Fruit fly (Drosophila melanogaster) whole organism, embryonic: ENCODE results near the gene Unc-115a.

Experiments
- Abd-B ChIP-seq: fragments of 200-800 bp; sonication (Bioruptor generic); optimal IDR thresholded peaks from 2 replicates; lab custom pipeline; 2018; ENCODE audit warnings: missing biosample characterization, mild to moderate bottlenecking, missing genetic modification characterization, moderate library complexity
- Asciz ChIP-seq: fragments of 200-800 bp; sonication (Bioruptor generic); optimal IDR thresholded peaks from 2 replicates; lab custom pipeline; 2017; ENCODE audit warnings: missing biosample characterization, mild to moderate bottlenecking, missing genetic modification characterization, missing genetic modification reagents
- Awh ChIP-seq: fragments of 200-800 bp; sonication (Bioruptor generic); IDR thresholded peaks from 2 replicates; pipeline ENCODE4, ENCODE4 v1.3.6; 2022; ENCODE audit warnings: missing biosample characterization, missing genetic modification characterization
- Bgb ChIP-seq: fragments of 200-800 bp; sonication (Bioruptor generic); IDR thresholded peaks from 2 replicates; pipeline ENCODE4 v1.3.6; 2022; ENCODE audit warnings: missing biosample characterization, missing genetic modification characterization; ENCODE audit not compliant: partially characterized antibody
- CG10147 ChIP-seq: fragments of 200-800 bp; sonication (Bioruptor generic); optimal IDR thresholded peaks from 2 replicates; lab custom pipeline; 2019; ENCODE audit warnings: missing biosample characterization, mild to moderate bottlenecking, missing genetic modification characterization, moderate library complexity
- CG10565 ChIP-seq: fragments of 200-800 bp; sonication (Bioruptor generic); optimal IDR thresholded peaks from 3 replicates; lab custom pipeline; 2016; ENCODE audit warnings: missing biosample characterization, mild to moderate bottlenecking, missing genetic modification characterization
- CG11085 ChIP-seq: fragments of 200-800 bp; sonication (Bioruptor generic); IDR thresholded peaks from 2 replicates; pipeline ENCODE4 v1.3.6; 2022; ENCODE audit warnings: missing biosample characterization, missing genetic modification characterization
- CG12104 ChIP-seq: fragments of 200-800 bp; sonication (Bioruptor generic); optimal IDR thresholded peaks from 3 replicates; lab custom pipeline; 2016; ENCODE audit warnings: missing biosample characterization, missing genetic modification characterization
- CG14441 ChIP-seq: fragments of 200-800 bp; sonication (Bioruptor generic); IDR thresholded peaks from 2 replicates; pipeline ENCODE4 v1.3.6; 2022; ENCODE audit warnings: missing biosample characterization, missing genetic modification characterization
- CG14710 ChIP-seq: fragments of 200-800 bp; sonication (Bioruptor generic); optimal IDR thresholded peaks from 3 replicates; lab custom pipeline; 2019; ENCODE audit warnings: missing biosample characterization, mild to moderate bottlenecking, missing genetic modification characterization, moderate library complexity
- CG14965 ChIP-seq: fragments of 200-800 bp; sonication (Bioruptor generic); optimal IDR thresholded peaks from 2 replicates; lab custom pipeline; 2016; ENCODE audit warnings: missing biosample characterization, missing genetic modification characterization, borderline replicate concordance
- CG15514 ChIP-seq: fragments of 200-800 bp; sonication (Bioruptor generic); optimal IDR thresholded peaks from 3 replicates; lab custom pipeline; 2017; ENCODE audit warnings: missing biosample characterization, missing genetic modification characterization, mild to moderate bottlenecking, moderate library complexity, missing genetic modification reagents
- CG17328 ChIP-seq: fragments of 200-800 bp; sonication (Bioruptor generic); IDR thresholded peaks from 2 replicates; pipeline ENCODE4 v1.3.6; 2022; ENCODE audit warnings: missing biosample characterization, missing genetic modification characterization
- CG33557 ChIP-seq: fragments of 200-800 bp; sonication (Bioruptor generic); optimal IDR thresholded peaks from 2 replicates; lab custom pipeline; 2019; ENCODE audit warnings: missing biosample characterization, mild to moderate bottlenecking, missing genetic modification characterization, moderate library complexity
- CG3726 ChIP-seq: fragments of 200-800 bp; sonication (Bioruptor generic); IDR thresholded peaks from 3 replicates; pipeline ENCODE4, ENCODE4 v1.3.6; 2022; ENCODE audit warnings: missing biosample characterization, missing genetic modification characterization
- CG3847 ChIP-seq: fragments of 200-800 bp; sonication (Bioruptor generic); IDR thresholded peaks from 2 replicates; pipeline ENCODE4 v1.3.6; 2022; ENCODE audit warnings: missing biosample characterization, missing genetic modification characterization
- CG4617 ChIP-seq: fragments of 200-800 bp; sonication (Bioruptor generic); optimal IDR thresholded peaks from 3 replicates; lab custom pipeline; 2016; ENCODE audit warnings: missing biosample characterization, missing genetic modification characterization, borderline replicate concordance
- CG9932 ChIP-seq: fragments of 200-800 bp; sonication (Bioruptor generic); IDR thresholded peaks from 2 replicates; pipeline ENCODE4 v1.3.6; 2022; ENCODE audit warnings: missing biosample characterization, missing genetic modification characterization
- CkIIα-i1 ChIP-seq: fragments of 200-800 bp; sonication (Bioruptor generic); IDR thresholded peaks from 2 replicates; pipeline ENCODE4 v1.3.6; 2022; ENCODE audit warnings: missing biosample characterization, missing genetic modification characterization
- Deaf1 ChIP-seq: fragments of 200-800 bp; optimal IDR thresholded peaks from 3 replicates; lab custom pipeline; 2019; ENCODE audit warnings: missing biosample characterization, mild to moderate bottlenecking, missing genetic modification characterization, moderate library complexity
- Drgx ChIP-seq: fragments of 200-800 bp; sonication (Bioruptor generic); IDR thresholded peaks from 2 replicates; pipeline ENCODE4 v1.3.6; 2022; ENCODE audit warnings: missing biosample characterization, missing genetic modification characterization
- H2.0 ChIP-seq: fragments of 200-800 bp; sonication (Bioruptor generic); IDR thresholded peaks from 2 replicates; pipeline ENCODE4 v1.3.6; 2022; ENCODE audit warnings: missing biosample characterization, missing genetic modification characterization
- HmgZ ChIP-seq: fragments of 200-800 bp; sonication (Bioruptor generic); optimal IDR thresholded peaks from 2 replicates; lab custom pipeline; 2018; ENCODE audit warnings: missing biosample characterization, mild to moderate bottlenecking, missing genetic modification characterization
- Hmx ChIP-seq: fragments of 200-800 bp; sonication (Bioruptor generic); optimal IDR thresholded peaks from 2 replicates; lab custom pipeline; 2016; ENCODE audit warnings: missing biosample characterization, missing genetic modification characterization
- Hr78 ChIP-seq, 2 experiments: fragments of 200-800 bp in 1 of 2; fragments of >200 bp in 1 of 2; sonication (Bioruptor generic) in 1 of 2; optimal IDR thresholded peaks; 2 replicates each; lab custom pipeline; 2017 to 2019; ENCODE audit warnings: missing biosample characterization in 2 of 2, missing genetic modification characterization in 2 of 2, mild to moderate bottlenecking in 1 of 2, moderate library complexity in 1 of 2
- NC2β ChIP-seq: fragments of 200-800 bp; sonication (Bioruptor generic); optimal IDR thresholded peaks from 2 replicates; lab custom pipeline; 2016; ENCODE audit warnings: missing biosample characterization, missing genetic modification characterization
- Nf-YC ChIP-seq: fragments of 200-800 bp; optimal IDR thresholded peaks from 3 replicates; lab custom pipeline; 2019; ENCODE audit warnings: missing biosample characterization, mild to moderate bottlenecking, missing genetic modification characterization, moderate library complexity
- Poxn ChIP-seq: fragments of 200-800 bp; sonication (Bioruptor generic); IDR thresholded peaks from 2 replicates; pipeline ENCODE4 v1.3.6; 2022; ENCODE audit warnings: missing biosample characterization, missing genetic modification characterization
- Spps ChIP-seq: fragments of 200-800 bp; sonication (Bioruptor generic); optimal IDR thresholded peaks from 2 replicates; lab custom pipeline; 2018; ENCODE audit warnings: missing biosample characterization, mild to moderate bottlenecking, missing genetic modification characterization
- abd-A ChIP-seq: fragments of 200-800 bp; sonication (Bioruptor generic); optimal IDR thresholded peaks from 3 replicates; lab custom pipeline; 2019; ENCODE audit warnings: missing biosample characterization, mild to moderate bottlenecking, missing genetic modification characterization, moderate library complexity
- ara ChIP-seq: fragments of 200-800 bp; sonication (Bioruptor generic); IDR thresholded peaks from 2 replicates; pipeline ENCODE4 v1.3.6; 2022; ENCODE audit warnings: missing biosample characterization, missing genetic modification characterization
- bab2 ChIP-seq: fragments of 200-800 bp; sonication (Bioruptor generic); optimal IDR thresholded peaks from 2 replicates; lab custom pipeline; 2016; ENCODE audit warnings: missing biosample characterization, missing genetic modification characterization
- bcd ChIP-seq: fragments of 200-800 bp; sonication (Bioruptor generic); optimal IDR thresholded peaks from 2 replicates; lab custom pipeline; 2017; ENCODE audit warnings: missing biosample characterization, mild to moderate bottlenecking, missing genetic modification characterization
- caup ChIP-seq: fragments of 200-800 bp; sonication (Bioruptor generic); optimal IDR thresholded peaks from 3 replicates; lab custom pipeline; 2017; ENCODE audit warnings: missing biosample characterization, mild to moderate bottlenecking, missing genetic modification characterization, moderate library complexity; ENCODE audit not compliant: severe bottlenecking
- dimm ChIP-seq: fragments of 200-800 bp; sonication (Bioruptor generic); IDR thresholded peaks from 2 replicates; pipeline ENCODE4 v1.3.6; 2022; ENCODE audit warnings: missing biosample characterization, missing genetic modification characterization
- en ChIP-seq: fragments of 200-800 bp; sonication (Bioruptor generic); optimal IDR thresholded peaks from 2 replicates; lab custom pipeline; 2016; ENCODE audit warnings: missing biosample characterization, missing genetic modification characterization
- ewg ChIP-seq: fragments of 200-800 bp; sonication (Bioruptor generic); optimal IDR thresholded peaks from 3 replicates; lab custom pipeline; 2017; ENCODE audit warnings: mild to moderate bottlenecking, missing biosample characterization, missing genetic modification reagents, missing genetic modification characterization
- fd3F ChIP-seq: fragments of 200-800 bp; sonication (Bioruptor generic); optimal IDR thresholded peaks from 2 replicates; lab custom pipeline; 2018; ENCODE audit warnings: missing biosample characterization, mild to moderate bottlenecking, missing genetic modification characterization, moderate library complexity
- gro ChIP-seq: fragments of 200-800 bp; sonication (Bioruptor generic); optimal IDR thresholded peaks from 2 replicates; lab custom pipeline; 2016; ENCODE audit warnings: missing biosample characterization, missing genetic modification characterization
- nmo ChIP-seq: fragments of 200-800 bp; sonication (Bioruptor generic); optimal IDR thresholded peaks from 2 replicates; lab custom pipeline; 2018; ENCODE audit warnings: missing biosample characterization, mild to moderate bottlenecking, missing genetic modification characterization, moderate library complexity
- pnt ChIP-seq: fragments of 200-800 bp; sonication (Bioruptor generic); optimal IDR thresholded peaks from 3 replicates; lab custom pipeline; 2016; ENCODE audit warnings: missing biosample characterization, missing genetic modification characterization
- schlank ChIP-seq: fragments of 200-800 bp; sonication (Bioruptor generic); optimal IDR thresholded peaks from 2 replicates; lab custom pipeline; 2018; ENCODE audit warnings: missing biosample characterization, mild to moderate bottlenecking, missing genetic modification characterization
- sr ChIP-seq: fragments of 200-800 bp; sonication (Bioruptor generic); IDR thresholded peaks from 3 replicates; pipeline ENCODE4 v1.3.6; 2022; ENCODE audit warnings: missing biosample characterization, missing genetic modification characterization
- stwl ChIP-seq: fragments of 200-800 bp; sonication (Bioruptor generic); optimal IDR thresholded peaks from 3 replicates; lab custom pipeline; 2018; ENCODE audit warnings: missing biosample characterization, mild to moderate bottlenecking, missing genetic modification characterization, moderate library complexity
- sug ChIP-seq: fragments of 200-800 bp; optimal IDR thresholded peaks from 2 replicates; lab custom pipeline; 2019; ENCODE audit warnings: missing biosample characterization, mild to moderate bottlenecking, missing genetic modification characterization, moderate library complexity
- tio ChIP-seq: fragments of 200-800 bp; sonication (Bioruptor generic); optimal IDR thresholded peaks from 2 replicates; lab custom pipeline; 2017; ENCODE audit warnings: missing biosample characterization, missing genetic modification characterization, inconsistent platforms
- trh ChIP-seq: fragments of 200-800 bp; sonication (Bioruptor generic); optimal IDR thresholded peaks from 2 replicates; lab custom pipeline; 2016; ENCODE audit warnings: missing biosample characterization, missing genetic modification characterization
- vnd ChIP-seq: fragments of 200-800 bp; sonication (Bioruptor generic); IDR thresholded peaks from 3 replicates; pipeline ENCODE4 v1.3.6; 2022; ENCODE audit warnings: missing biosample characterization, missing genetic modification characterization; ENCODE audit not compliant: partially characterized antibody
- z ChIP-seq: fragments of 200-800 bp; sonication (Bioruptor generic); IDR thresholded peaks from 3 replicates; pipeline ENCODE4 v1.3.6; 2022; ENCODE audit warnings: missing biosample characterization, missing genetic modification characterization

The Unc-115a gene

dm6 chr3R:9704183-9705007 lies 822 bp downstream of the Unc-115a start (continued):
- TF ChIP-seq caup (GFP tag; lab: Kevin White, UChicago) (peak; percentile 57), Deaf1 (no peak), CG17328 (GFP tag; lab: Robert Waterston, UW) (no peak), Nf-YC (tag; lab: Kevin White, UChicago) (no peak), sr (GFP tag; lab: Robert Waterston, UW) (no peak), trh (GFP tag; lab: Kevin White, UChicago) (no peak), Hr78 (GFP tag; optimal IDR thresholded peaks at IDR 0.05; lab: Kevin White, UChicago) (peak in 1 of 2 experiments; percentile 32), Poxn (no peak), HmgZ (tag; lab: Kevin White, UChicago) (peak; percentile 82), CG10565 (no peak), CG11085 (GFP tag; lab: Robert Waterston, UW) (no peak), Abd-B (GFP tag; lab: Kevin White, UChicago) (no peak), Asciz (GFP tag; lab: Kevin White, UChicago) (no peak), ara (GFP tag; lab: Robert Waterston, UW) (no peak), bcd (GFP tag; lab: Kevin White, UChicago) (no peak), stwl (tag; lab: Kevin White, UChicago) (peak; percentile 1), Spps (tag; lab: Kevin White, UChicago) (no peak), z (GFP tag; lab: Robert Waterston, UW) (no peak), dimm (GFP tag; lab: Robert Waterston, UW) (no peak), Awh (GFP tag; lab: Robert Waterston, UW) (no peak), schlank (tag; lab: Kevin White, UChicago) (no peak), fd3F (GFP tag; lab: Kevin White, UChicago) (no peak), CG12104 (GFP tag; lab: Kevin White, UChicago) (no peak), Drgx (GFP tag; lab: Robert Waterston, UW) (no peak), CG4617 (GFP tag; lab: Kevin White, UChicago) (no peak), gro (GFP tag; lab: Kevin White, UChicago) (no peak), CG3847 (no peak), CkIIα-i1 (GFP tag; lab: Robert Waterston, UW) (no peak), Hmx (no peak), vnd (GFP tag; lab: Robert Waterston, UW) (no peak), abd-A (peak; percentile 89), nmo (GFP tag; lab: Kevin White, UChicago) (no peak), CG3726 (no peak), CG10147 (GFP tag; lab: Kevin White, UChicago) (no peak), CG14710 (no peak), Bgb (GFP tag; lab: Robert Waterston, UW) (no peak), bab2 (no peak), NC2β (GFP tag; lab: Kevin White, UChicago) (no peak), CG33557 (GFP tag; lab: Kevin White, UChicago) (no peak), sug (tag; lab: Kevin White, UChicago) (peak; percentile 89), CG9932 (GFP tag; lab: Robert Waterston, UW) (no peak), CG14441 (GFP tag; lab: Robert Waterston, UW) (no peak), ewg (GFP tag; lab: Kevin White, UChicago) (no peak), tio (GFP tag; lab: Kevin White, UChicago) (no peak), CG15514 (GFP tag; lab: Kevin White, UChicago) (peak; percentile 7), pnt (GFP tag; lab: Kevin White, UChicago) (no peak), H2.0 (GFP tag; lab: Robert Waterston, UW) (no peak), en (GFP tag; lab: Kevin White, UChicago) (no peak), CG14965 (no peak)
